Worm (Caenorhabditis elegans) whole organism, L4/young adult: ENCODE results near the gene mcm-6.

ENCODE experiments used
- W03F9.2 ChIP-seq: fragments of 150-350 bp; optimal IDR thresholded peaks from 2 replicates; lab custom pipeline; 2014; ENCODE audit warnings: missing biosample characterization, missing genetic modification characterization
- him-1 ChIP-seq: sonication (generic microtip); optimal IDR thresholded peaks from 2 replicates; lab custom pipeline; 2016; ENCODE audit warnings: missing genotype, missing genetic modification reagents, missing genetic modification characterization, missing compliant biosample characterization

DNA sequence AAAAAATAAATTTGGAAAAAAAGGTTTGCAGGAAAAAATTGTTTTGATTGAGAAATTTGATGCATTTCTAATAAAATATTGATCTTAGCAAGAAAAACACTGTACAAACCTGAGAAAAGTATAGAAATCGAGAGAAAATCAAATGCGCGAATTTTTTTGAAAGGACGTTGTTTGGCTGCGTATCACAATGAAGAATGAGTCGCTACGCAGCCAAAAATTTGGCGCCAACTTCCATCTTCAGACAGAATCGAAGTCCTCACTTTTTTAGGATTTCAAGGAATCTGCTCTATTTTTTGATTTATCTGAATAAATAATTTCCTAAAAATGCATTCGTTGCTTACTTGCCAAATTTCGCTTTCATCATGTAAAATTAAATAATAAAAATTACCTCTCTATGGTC, 47.5 kb upstream of the mcm-6 start:
- no peak for TF ChIP-seq him-1 (tag; lab: Kevin White, UChicago)
- TF ChIP-seq W03F9.2 (tag; lab: Kevin White, UChicago), result no peak
